Fruit fly (Drosophila melanogaster) whole organism, pupa: ENCODE results near the gene CG46306.
A peak's percentile ranks its signal among the peaks of the same experiment; 100 is the strongest.

Source experiments
- CG13204 ChIP-seq: fragments of 200-800 bp; sonication (Bioruptor generic); optimal IDR thresholded peaks from 2 replicates; lab custom pipeline; 2018; ENCODE audit warnings: missing biosample characterization, mild to moderate bottlenecking, missing genetic modification characterization, moderate library complexity
- CG14655 ChIP-seq: fragments of 200-800 bp; sonication (Bioruptor generic); optimal IDR thresholded peaks from 3 replicates; lab custom pipeline; 2017; ENCODE audit warnings: mild to moderate bottlenecking, missing biosample characterization, missing genetic modification reagents, missing genetic modification characterization
- CG4496 ChIP-seq: fragments of 200-800 bp; sonication (Bioruptor generic); IDR thresholded peaks from 3 replicates; pipeline ENCODE4 v1.3.6; 2022; ENCODE audit warnings: missing biosample characterization, missing genetic modification characterization
- CG8159 ChIP-seq: fragments of 200-800 bp; sonication (Bioruptor generic); optimal IDR thresholded peaks from 3 replicates; lab custom pipeline; 2018; ENCODE audit warnings: missing biosample characterization, mild to moderate bottlenecking, missing genetic modification characterization, moderate library complexity
- CG9948 ChIP-seq: fragments of 200-800 bp; sonication (Bioruptor generic); optimal IDR thresholded peaks from 2 replicates; lab custom pipeline; 2018; ENCODE audit warnings: missing biosample characterization, mild to moderate bottlenecking, missing genetic modification characterization, moderate library complexity
- D1 ChIP-seq: fragments of 200-800 bp; sonication (Bioruptor generic); optimal IDR thresholded peaks from 2 replicates; lab custom pipeline; 2018; ENCODE audit warnings: missing biosample characterization, mild to moderate bottlenecking, missing genetic modification characterization, moderate library complexity
- EcR ChIP-seq: fragments of 200-800 bp; sonication (Bioruptor generic); optimal IDR thresholded peaks from 3 replicates; lab custom pipeline; 2019; ENCODE audit warnings: missing biosample characterization, missing genetic modification characterization, mild to moderate bottlenecking, moderate library complexity, missing genetic modification reagents
- Pif1A ChIP-seq: fragments of 200-800 bp; sonication (Bioruptor generic); optimal IDR thresholded peaks from 3 replicates; lab custom pipeline; 2016; ENCODE audit warnings: missing biosample characterization, missing genetic modification characterization
- Snoo ChIP-seq: fragments of 200-800 bp; sonication (Bioruptor generic); optimal IDR thresholded peaks from 3 replicates; lab custom pipeline; 2017; ENCODE audit warnings: missing biosample characterization, mild to moderate bottlenecking, missing genetic modification characterization, inconsistent platforms
- gl ChIP-seq: fragments of 200-800 bp; sonication (Bioruptor generic); optimal IDR thresholded peaks from 2 replicates; lab custom pipeline; 2018; ENCODE audit warnings: missing biosample characterization, mild to moderate bottlenecking, missing genetic modification characterization
- rn ChIP-seq: fragments of 200-800 bp; sonication (Bioruptor generic); IDR thresholded peaks from 2 replicates; pipeline ENCODE4 v1.3.6; 2022; ENCODE audit warnings: missing biosample characterization, missing genetic modification characterization

dm6 chrX:16780244-16780643, 55.1 kb downstream of the CG46306 start:
- no peak for TF ChIP-seq Snoo (tag; lab: Kevin White, UChicago)
- TF ChIP-seq D1 (tag; lab: Kevin White, UChicago), result no peak
- no peak for TF ChIP-seq rn
- 0 out of 3 replicates have a peak, but pooled peaks have one; percentile 34 for TF ChIP-seq CG4496 (GFP tag; lab: Robert Waterston, UW)
- no peak for TF ChIP-seq EcR (GFP tag; lab: Kevin White, UChicago)
- no peak for TF ChIP-seq CG14655
- no peak for TF ChIP-seq CG8159 (tag; lab: Kevin White, UChicago)
- no peak for TF ChIP-seq Pif1A
- no peak for TF ChIP-seq gl (tag; lab: Kevin White, UChicago)
- TF ChIP-seq CG9948 (tag; lab: Kevin White, UChicago), result no peak
- TF ChIP-seq CG13204 (GFP tag; lab: Kevin White, UChicago), result no peak
